Worm (Caenorhabditis elegans) whole organism, L4 larva: ENCODE results near the gene F31F7.1.

ENCODE experiments used
- ama-1 ChIP-seq: fragments of 150-350 bp; optimal IDR thresholded peaks from 2 replicates; lab custom pipeline; 2014; ENCODE audit warnings: inconsistent platforms, mixed read lengths
- lin-29 ChIP-seq: fragments of 200-800 bp; sonication (Bioruptor generic); IDR thresholded peaks from 2 replicates; pipeline ENCODE4 v1.3.6; 2022; ENCODE audit warnings: missing genetic modification reagents, missing genetic modification characterization, missing compliant biosample characterization
- lin-38 ChIP-seq: fragments of 200-800 bp; sonication (Bioruptor generic); IDR thresholded peaks from 2 replicates; pipeline ENCODE4 v1.3.6; 2022; ENCODE audit warnings: missing genetic modification reagents, missing genetic modification characterization, missing compliant biosample characterization
- mxl-2 ChIP-seq: fragments of 200-800 bp; sonication (Bioruptor generic); conservative IDR thresholded peaks from 2 replicates; pipeline ENCODE4 v1.3.6; 2022; ENCODE audit warnings: missing genetic modification reagents, missing genetic modification characterization, missing compliant biosample characterization
- pqm-1 ChIP-seq: sonication (generic microtip); optimal IDR thresholded peaks from 2 replicates; lab custom pipeline; 2017; ENCODE audit warnings: missing biosample characterization, missing genetic modification characterization
- sdz-12 ChIP-seq: fragments of 200-800 bp; sonication (Bioruptor generic); optimal IDR thresholded peaks from 2 replicates; lab custom pipeline; 2018; ENCODE audit warnings: mild to moderate bottlenecking, missing genetic modification characterization, missing compliant biosample characterization
- ztf-11 ChIP-seq: fragments of 150-350 bp; optimal IDR thresholded peaks from 2 replicates; lab custom pipeline; 2014; ENCODE audit warnings: missing biosample characterization, missing genetic modification characterization

- TF ChIP-seq pqm-1 = peak; percentile 54
- TF ChIP-seq sdz-12 (GFP tag; lab: Kevin White, UChicago) = no peak
- no peak for TF ChIP-seq lin-38 (GFP tag; lab: Robert Waterston, UW)
- no peak for TF ChIP-seq mxl-2 (GFP tag; lab: Robert Waterston, UW)
- TF ChIP-seq ztf-11 (tag; lab: Kevin White, UChicago) = no peak
- no peak for TF ChIP-seq ama-1 (lab: Kevin White, UChicago)
- no peak for TF ChIP-seq lin-29
Measured at ce11 chrV:6291301-6291700, 15.1 kb downstream of the F31F7.1 start.
